Worm (Caenorhabditis elegans) whole organism, late embryonic: Measurements from ENCODE around the gene T04C12.7.

Experiments
- C08G9.2 ChIP-seq: sonication (generic microtip); optimal IDR thresholded peaks from 2 replicates; lab custom pipeline; 2016; ENCODE audit warnings: mild to moderate bottlenecking, missing genetic modification characterization, moderate library complexity, missing compliant biosample characterization
- F13H6.1 ChIP-seq: sonication (generic microtip); optimal IDR thresholded peaks from 2 replicates; lab custom pipeline; 2016; ENCODE audit warnings: missing genetic modification characterization, missing compliant biosample characterization
- K02D7.2 ChIP-seq: sonication (generic microtip); optimal IDR thresholded peaks from 2 replicates; lab custom pipeline; 2017; ENCODE audit warnings: mild to moderate bottlenecking, missing genetic modification characterization, missing compliant biosample characterization
- K09A11.1 ChIP-seq: sonication (generic microtip); optimal IDR thresholded peaks from 2 replicates; lab custom pipeline; 2017; ENCODE audit warnings: antibody characterized with exemption, mild to moderate bottlenecking, missing genetic modification characterization, missing compliant biosample characterization; ENCODE audit not compliant: insufficient read depth
- T23F11.4 ChIP-seq: fragments of 200-800 bp; sonication (Bioruptor generic); optimal IDR thresholded peaks from 2 replicates; lab custom pipeline; 2018; ENCODE audit warnings: mild to moderate bottlenecking, missing genetic modification characterization, missing compliant biosample characterization
- Y22D7AL.16 ChIP-seq: sonication (generic microtip); optimal IDR thresholded peaks from 2 replicates; lab custom pipeline; 2016; ENCODE audit warnings: missing genetic modification characterization, missing compliant biosample characterization
- ahr-1 ChIP-seq: sonication (generic microtip); optimal IDR thresholded peaks from 2 replicates; lab custom pipeline; 2016; ENCODE audit warnings: missing genetic modification characterization, missing compliant biosample characterization
- ceh-14 ChIP-seq: sonication (generic microtip); optimal IDR thresholded peaks from 2 replicates; lab custom pipeline; 2016; ENCODE audit warnings: missing genotype, missing genetic modification characterization, missing compliant biosample characterization
- ceh-19 ChIP-seq: fragments of 200-800 bp; sonication (Bioruptor generic); optimal IDR thresholded peaks from 2 replicates; lab custom pipeline; 2018; ENCODE audit warnings: mild to moderate bottlenecking, missing genetic modification characterization, missing compliant biosample characterization
- ceh-24 ChIP-seq: sonication (generic microtip); optimal IDR thresholded peaks from 2 replicates; lab custom pipeline; 2016; ENCODE audit warnings: mild to moderate bottlenecking, missing genetic modification characterization, missing compliant biosample characterization
- ceh-30 ChIP-seq: fragments of 150-350 bp; optimal IDR thresholded peaks from 2 replicates; lab custom pipeline; 2014; ENCODE audit warnings: missing biosample characterization, missing genetic modification characterization
- ceh-45 ChIP-seq: fragments of 200-800 bp; sonication (Bioruptor generic); IDR thresholded peaks from 2 replicates; pipeline ENCODE4 v1.3.6; 2022; ENCODE audit warnings: missing genetic modification reagents, missing genetic modification characterization, missing compliant biosample characterization
- ceh-48 ChIP-seq: sonication (generic microtip); optimal IDR thresholded peaks from 2 replicates; lab custom pipeline; 2016; ENCODE audit warnings: missing genetic modification characterization, inconsistent platforms, missing compliant biosample characterization
- ceh-6 ChIP-seq: fragments of 200-800 bp; sonication (Bioruptor generic); optimal IDR thresholded peaks from 2 replicates; lab custom pipeline; 2018; ENCODE audit warnings: mild to moderate bottlenecking, missing genetic modification characterization, missing compliant biosample characterization
- ceh-9 ChIP-seq: sonication (generic microtip); optimal IDR thresholded peaks from 2 replicates; lab custom pipeline; 2016; ENCODE audit warnings: mild to moderate bottlenecking, missing genetic modification characterization, inconsistent platforms, missing compliant biosample characterization
- che-1 ChIP-seq: sonication (generic microtip); optimal IDR thresholded peaks from 2 replicates; lab custom pipeline; 2016; ENCODE audit warnings: mild to moderate bottlenecking, missing genetic modification characterization, missing compliant biosample characterization
- dmd-4 ChIP-seq: sonication (generic microtip); optimal IDR thresholded peaks from 2 replicates; lab custom pipeline; 2016; ENCODE audit warnings: borderline replicate concordance, missing genetic modification characterization, missing compliant biosample characterization
- dve-1 ChIP-seq: sonication (generic microtip); optimal IDR thresholded peaks from 2 replicates; lab custom pipeline; 2017; ENCODE audit warnings: antibody characterized with exemption, mild to moderate bottlenecking, missing genetic modification characterization, missing compliant biosample characterization
- elt-4 ChIP-seq: sonication (generic microtip); optimal IDR thresholded peaks from 2 replicates; lab custom pipeline; 2016; ENCODE audit warnings: missing genetic modification characterization, missing compliant biosample characterization
- ets-4 ChIP-seq: sonication (generic microtip); optimal IDR thresholded peaks from 2 replicates; lab custom pipeline; 2016; ENCODE audit warnings: missing genetic modification characterization, missing compliant biosample characterization
- eyg-1 ChIP-seq: sonication (generic microtip); optimal IDR thresholded peaks from 2 replicates; lab custom pipeline; 2016; ENCODE audit warnings: missing genotype, missing genetic modification characterization, missing compliant biosample characterization
- fax-1 ChIP-seq: sonication (generic microtip); optimal IDR thresholded peaks from 2 replicates; lab custom pipeline; 2016; ENCODE audit warnings: missing genotype, missing genetic modification characterization, missing compliant biosample characterization
- fkh-10 ChIP-seq: fragments of 150-350 bp; optimal IDR thresholded peaks from 2 replicates; lab custom pipeline; 2014; ENCODE audit warnings: missing biosample characterization, missing genetic modification reagents, missing genetic modification characterization
- fkh-6 ChIP-seq: sonication (generic microtip); optimal IDR thresholded peaks from 2 replicates; lab custom pipeline; 2016; ENCODE audit warnings: missing genetic modification characterization, missing compliant biosample characterization
- hlh-15 ChIP-seq: sonication (generic microtip); optimal IDR thresholded peaks from 2 replicates; lab custom pipeline; 2016; ENCODE audit warnings: missing genetic modification characterization, missing compliant biosample characterization
- lim-6 ChIP-seq: sonication (generic microtip); optimal IDR thresholded peaks from 2 replicates; lab custom pipeline; 2016; ENCODE audit warnings: missing genetic modification characterization, missing compliant biosample characterization
- lin-11 ChIP-seq: fragments of 200-800 bp; sonication (Bioruptor generic); optimal IDR thresholded peaks from 2 replicates; lab custom pipeline; 2018; ENCODE audit warnings: mild to moderate bottlenecking, missing genetic modification characterization, missing compliant biosample characterization
- madf-2 ChIP-seq: sonication (generic microtip); optimal IDR thresholded peaks from 2 replicates; lab custom pipeline; 2017; ENCODE audit warnings: missing genetic modification characterization, missing compliant biosample characterization
- nfya-1 ChIP-seq: sonication (generic microtip); optimal IDR thresholded peaks from 2 replicates; lab custom pipeline; 2017; ENCODE audit warnings: missing genetic modification characterization, mild to moderate bottlenecking, missing compliant biosample characterization, antibody characterized with exemption, moderate library complexity
- odd-2 ChIP-seq: sonication (generic microtip); optimal IDR thresholded peaks from 2 replicates; lab custom pipeline; 2017; ENCODE audit warnings: antibody characterized with exemption, mild to moderate bottlenecking, missing genetic modification characterization, missing compliant biosample characterization
- pag-3 ChIP-seq: sonication (generic microtip); optimal IDR thresholded peaks from 2 replicates; lab custom pipeline; 2016; ENCODE audit warnings: missing compliant biosample characterization, missing genetic modification characterization, borderline replicate concordance
- pat-9 ChIP-seq: fragments of 200-800 bp; sonication (Bioruptor generic); optimal IDR thresholded peaks from 2 replicates; lab custom pipeline; 2018; ENCODE audit warnings: mild to moderate bottlenecking, missing genetic modification characterization, moderate library complexity, missing compliant biosample characterization
- pax-1 ChIP-seq: fragments of 150-350 bp; optimal IDR thresholded peaks from 2 replicates; lab custom pipeline; 2014; ENCODE audit warnings: missing biosample characterization, missing genetic modification characterization
- pha-4 ChIP-seq: fragments of 150-350 bp; optimal IDR thresholded peaks from 2 replicates; lab custom pipeline; 2018; ENCODE audit warnings: missing biosample characterization, missing genetic modification reagents, missing genetic modification characterization
- pqm-1 ChIP-seq: sonication (generic microtip); optimal IDR thresholded peaks from 2 replicates; lab custom pipeline; 2016; ENCODE audit warnings: missing genetic modification characterization, missing compliant biosample characterization
- pros-1 ChIP-seq: fragments of 150-350 bp; optimal IDR thresholded peaks from 2 replicates; lab custom pipeline; 2014; ENCODE audit warnings: missing biosample characterization, missing genetic modification reagents, missing genetic modification characterization
- ref-2 ChIP-seq: sonication (generic microtip); optimal IDR thresholded peaks from 2 replicates; lab custom pipeline; 2016; ENCODE audit warnings: missing genetic modification characterization, missing compliant biosample characterization
- sdc-2 ChIP-seq: sonication (generic microtip); optimal IDR thresholded peaks from 2 replicates; lab custom pipeline; 2016; ENCODE audit warnings: missing genotype, missing genetic modification characterization, missing compliant biosample characterization
- syd-9 ChIP-seq: sonication (generic microtip); optimal IDR thresholded peaks from 2 replicates; lab custom pipeline; 2016; ENCODE audit warnings: mild to moderate bottlenecking, missing genetic modification characterization, moderate library complexity, missing compliant biosample characterization
- tbx-2 ChIP-seq: sonication (generic microtip); optimal IDR thresholded peaks from 2 replicates; lab custom pipeline; 2016; ENCODE audit warnings: missing genetic modification characterization, missing compliant biosample characterization
- tbx-7 ChIP-seq: sonication (generic microtip); optimal IDR thresholded peaks from 2 replicates; lab custom pipeline; 2016; ENCODE audit warnings: missing genotype, missing genetic modification characterization, missing compliant biosample characterization
- ttx-3 ChIP-seq: sonication (generic microtip); optimal IDR thresholded peaks from 2 replicates; lab custom pipeline; 2016; ENCODE audit warnings: missing genetic modification reagents, missing genetic modification characterization, missing compliant biosample characterization
- unc-3 ChIP-seq, 2 experiments: fragments of 200-800 bp in 1 of 2; sonication (Bioruptor generic) in 1 of 2; sonication (generic microtip) in 1 of 2; conservative IDR thresholded peaks in 1 of 2; optimal IDR thresholded peaks in 1 of 2; 2 replicates each; pipeline versions ENCODE4 v1.3.6 to Lab custom; 2016 to 2022; ENCODE audit warnings: missing compliant biosample characterization in 2 of 2, missing genetic modification characterization in 2 of 2, missing genetic modification reagents in 1 of 2
- unc-42 ChIP-seq: sonication (generic microtip); optimal IDR thresholded peaks from 2 replicates; lab custom pipeline; 2016; ENCODE audit warnings: missing genotype, missing genetic modification characterization, missing compliant biosample characterization
- unc-55 ChIP-seq: sonication (generic microtip); optimal IDR thresholded peaks from 2 replicates; lab custom pipeline; 2017; ENCODE audit warnings: missing biosample characterization, missing genetic modification reagents, missing genetic modification characterization
- unc-86 ChIP-seq: sonication (generic microtip); optimal IDR thresholded peaks from 2 replicates; lab custom pipeline; 2016; ENCODE audit warnings: missing genetic modification characterization, missing compliant biosample characterization
- ztf-16 ChIP-seq: sonication (generic microtip); optimal IDR thresholded peaks from 2 replicates; lab custom pipeline; 2017; ENCODE audit warnings: missing genetic modification characterization, missing compliant biosample characterization

Gene T04C12.7

ce11 chrV:11082475-11082874 is 28.5 kb downstream of the T04C12.7 start (continued):
- TF ChIP-seq ceh-24 (no peak), lin-11 (tag; lab: Kevin White, UChicago) (no peak), ets-4 (no peak), pat-9 (tag; lab: Kevin White, UChicago) (peak; percentile 5), pha-4 (tag; lab: Kevin White, UChicago) (no peak), pax-1 (tag; lab: Kevin White, UChicago) (no peak), ceh-6 (GFP tag; lab: Kevin White, UChicago) (no peak), ahr-1 (tag; lab: Kevin White, UChicago) (no peak), madf-2 (tag; lab: Kevin White, UChicago) (no peak), dve-1 (no peak), K02D7.2 (tag; lab: Kevin White, UChicago) (no peak), dmd-4 (tag; lab: Kevin White, UChicago) (peak; percentile 7), pros-1 (tag; lab: Kevin White, UChicago) (no peak), che-1 (tag; lab: Kevin White, UChicago) (no peak), ceh-30 (no peak), F13H6.1 (tag; lab: Kevin White, UChicago) (no peak), tbx-2 (peak; percentile 67), elt-4 (tag; lab: Kevin White, UChicago) (no peak), C08G9.2 (tag; lab: Kevin White, UChicago) (no peak), ttx-3 (tag; lab: Kevin White, UChicago) (no peak), ref-2 (no peak), lim-6 (no peak), ceh-9 (no peak), odd-2 (tag; lab: Kevin White, UChicago) (no peak), hlh-15 (tag; lab: Kevin White, UChicago) (no peak), ceh-19 (no peak), fkh-10 (no peak), unc-86 (tag; lab: Kevin White, UChicago) (no peak), ceh-14 (tag; lab: Kevin White, UChicago) (no peak), tbx-7 (tag; lab: Kevin White, UChicago) (no peak), unc-55 (GFP tag; lab: Kevin White, UChicago) (no peak)

- no peak for TF ChIP-seq ceh-19
- no peak for TF ChIP-seq tbx-7 (tag; lab: Kevin White, UChicago)
Measured at ce11 chrV:11082964-11083363, 29.0 kb downstream of the T04C12.7 start.

ce11 chrV:11083691-11084090 is 29.8 kb downstream of the T04C12.7 start:
- TF ChIP-seq K02D7.2 (tag; lab: Kevin White, UChicago) (no peak), pros-1 (tag; lab: Kevin White, UChicago) (no peak), ceh-6 (GFP tag; lab: Kevin White, UChicago) (no peak), elt-4 (tag; lab: Kevin White, UChicago) (no peak), pag-3 (tag; lab: Kevin White, UChicago) (no peak), F13H6.1 (tag; lab: Kevin White, UChicago) (peak; percentile 16), ceh-9 (no peak), K09A11.1 (no peak), ztf-16 (tag; lab: Kevin White, UChicago) (no peak), pqm-1 (no peak), ets-4 (peak; percentile 1), syd-9 (tag; lab: Kevin White, UChicago) (no peak), eyg-1 (tag; lab: Kevin White, UChicago) (no peak), T23F11.4 (GFP tag; lab: Kevin White, UChicago) (no peak), ceh-14 (tag; lab: Kevin White, UChicago) (no peak), madf-2 (tag; lab: Kevin White, UChicago) (no peak), che-1 (tag; lab: Kevin White, UChicago) (no peak), ref-2 (peak; percentile 3), pha-4 (tag; lab: Kevin White, UChicago) (no peak), fax-1 (tag; lab: Kevin White, UChicago) (no peak), ceh-45 (GFP tag; lab: Robert Waterston, UW) (no peak), unc-3 (GFP tag; conservative IDR thresholded peaks at IDR 0.05; lab: Robert Waterston, UW) (no peak), unc-3 (tag; optimal IDR thresholded peaks at IDR 0.05; lab: Kevin White, UChicago) (no peak), dve-1 (no peak), ceh-48 (tag; lab: Kevin White, UChicago) (no peak), fkh-10 (no peak), Y22D7AL.16 (tag; lab: Kevin White, UChicago) (no peak), lim-6 (no peak), unc-42 (tag; lab: Kevin White, UChicago) (no peak), C08G9.2 (tag; lab: Kevin White, UChicago) (no peak), nfya-1 (tag; lab: Kevin White, UChicago) (peak; percentile 74), sdc-2 (tag; lab: Kevin White, UChicago) (no peak), fkh-6 (tag; lab: Kevin White, UChicago) (no peak), tbx-7 (tag; lab: Kevin White, UChicago) (no peak)
